Worm (Caenorhabditis elegans) whole organism, young adult: Measurements from ENCODE around the gene R12C12.6.

Source experiments
- B0019.2 ChIP-seq: fragments of 200-800 bp; sonication (Bioruptor generic); conservative IDR thresholded peaks from 2 replicates; pipeline ENCODE4 v1.3.6; 2022; ENCODE audit warnings: missing genetic modification reagents, missing genetic modification characterization, missing compliant biosample characterization
- B0336.3 ChIP-seq: fragments of 200-800 bp; sonication (Bioruptor generic); IDR thresholded peaks from 2 replicates; pipeline ENCODE4 v1.3.6; 2022; ENCODE audit warnings: missing genetic modification characterization, missing compliant biosample characterization
- D2030.7 ChIP-seq: fragments of 200-800 bp; sonication (Bioruptor generic); IDR thresholded peaks from 2 replicates; pipeline ENCODE4 v1.3.6; 2022; ENCODE audit warnings: missing genetic modification reagents, missing genetic modification characterization, missing compliant biosample characterization
- F22D6.2 ChIP-seq: sonication (generic microtip); optimal IDR thresholded peaks from 2 replicates; lab custom pipeline; 2016; ENCODE audit warnings: mild to moderate bottlenecking, missing genetic modification characterization, missing compliant biosample characterization
- F33H1.4 ChIP-seq: fragments of 200-800 bp; sonication (Bioruptor generic); IDR thresholded peaks from 2 replicates; pipeline ENCODE4 v1.3.6; 2022; ENCODE audit warnings: missing genetic modification reagents, missing genetic modification characterization, missing compliant biosample characterization
- F39B2.1 ChIP-seq: fragments of 200-800 bp; sonication (Bioruptor generic); IDR thresholded peaks from 2 replicates; pipeline ENCODE4 v1.3.6; 2022; ENCODE audit warnings: missing genetic modification reagents, missing genetic modification characterization, missing compliant biosample characterization
- F55B11.4 ChIP-seq: sonication (generic microtip); optimal IDR thresholded peaks from 2 replicates; lab custom pipeline; 2016; ENCODE audit warnings: missing compliant biosample characterization, missing genetic modification characterization, borderline replicate concordance; ENCODE audit not compliant: insufficient read depth
- F57A8.1 ChIP-seq: fragments of 200-800 bp; sonication (Bioruptor generic); optimal IDR thresholded peaks from 2 replicates; lab custom pipeline; 2018; ENCODE audit warnings: mild to moderate bottlenecking, missing genetic modification characterization, moderate library complexity, missing compliant biosample characterization
- K11D2.4 ChIP-seq: fragments of 200-800 bp; sonication (Bioruptor generic); IDR thresholded peaks from 2 replicates; pipeline ENCODE4 v1.3.6; 2022; ENCODE audit warnings: missing genetic modification reagents, missing genetic modification characterization, missing compliant biosample characterization
- K12H6.12 ChIP-seq: fragments of 200-800 bp; sonication (Bioruptor generic); optimal IDR thresholded peaks from 2 replicates; lab custom pipeline; 2018; ENCODE audit warnings: mild to moderate bottlenecking, missing genetic modification characterization, missing compliant biosample characterization
- Y53F4B.3 ChIP-seq: fragments of 200-800 bp; sonication (Bioruptor generic); IDR thresholded peaks from 2 replicates; pipeline ENCODE4 v1.3.6; 2022; ENCODE audit warnings: missing genetic modification reagents, missing genetic modification characterization, missing compliant biosample characterization
- Y56A3A.18 ChIP-seq: fragments of 200-800 bp; sonication (Bioruptor generic); IDR thresholded peaks from 2 replicates; pipeline ENCODE4 v1.3.6; 2022; ENCODE audit warnings: missing genetic modification reagents, missing genetic modification characterization, missing compliant biosample characterization
- Y67H2A.10 ChIP-seq: fragments of 200-800 bp; sonication (Bioruptor generic); conservative IDR thresholded peaks from 2 replicates; pipeline ENCODE4 v1.3.6; 2022; ENCODE audit warnings: missing genetic modification reagents, missing genetic modification characterization, missing compliant biosample characterization
- Y79H2A.3 ChIP-seq: fragments of 200-800 bp; sonication (Bioruptor generic); conservative IDR thresholded peaks from 2 replicates; pipeline ENCODE4 v1.3.6; 2022; ENCODE audit warnings: missing genetic modification reagents, missing genetic modification characterization, missing compliant biosample characterization
- athp-1 ChIP-seq: sonication (generic microtip); optimal IDR thresholded peaks from 2 replicates; lab custom pipeline; 2017; ENCODE audit warnings: mild to moderate bottlenecking, missing genetic modification characterization, missing compliant biosample characterization
- attf-5 ChIP-seq: fragments of 200-800 bp; sonication (Bioruptor generic); optimal IDR thresholded peaks from 2 replicates; lab custom pipeline; 2018; ENCODE audit warnings: mild to moderate bottlenecking, missing genetic modification characterization, missing compliant biosample characterization
- bed-1 ChIP-seq: fragments of 200-800 bp; sonication (Bioruptor generic); IDR thresholded peaks from 2 replicates; pipeline ENCODE4 v1.3.6; 2022; ENCODE audit warnings: missing genetic modification reagents, missing genetic modification characterization, missing compliant biosample characterization
- bed-2 ChIP-seq: fragments of 200-800 bp; sonication (Bioruptor generic); IDR thresholded peaks from 2 replicates; pipeline ENCODE4 v1.3.6; 2022; ENCODE audit warnings: missing genetic modification reagents, missing genetic modification characterization, missing compliant biosample characterization
- ceh-100 ChIP-seq: fragments of 200-800 bp; sonication (Bioruptor generic); IDR thresholded peaks from 2 replicates; pipeline ENCODE4 v1.3.6; 2022; ENCODE audit warnings: missing genetic modification reagents, missing genetic modification characterization, missing compliant biosample characterization
- die-1 ChIP-seq: sonication (generic microtip); optimal IDR thresholded peaks from 2 replicates; lab custom pipeline; 2016; ENCODE audit warnings: missing genotype, mild to moderate bottlenecking, missing genetic modification characterization, missing compliant biosample characterization
- dpl-1 ChIP-seq: fragments of 150-350 bp; optimal IDR thresholded peaks from 2 replicates; lab custom pipeline; 2014; ENCODE audit warnings: missing biosample characterization, missing genetic modification reagents, missing genetic modification characterization
- egrh-3 ChIP-seq: fragments of 200-800 bp; sonication (Bioruptor generic); IDR thresholded peaks from 2 replicates; pipeline ENCODE4 v1.3.6; 2022; ENCODE audit warnings: missing genetic modification reagents, missing genetic modification characterization, missing compliant biosample characterization
- ekl-4 ChIP-seq: fragments of 200-800 bp; sonication (Bioruptor generic); IDR thresholded peaks from 2 replicates; pipeline ENCODE4 v1.3.6; 2022; ENCODE audit warnings: missing genetic modification reagents, missing genetic modification characterization, missing compliant biosample characterization
- ets-4 ChIP-seq: fragments of 200-800 bp; sonication (Bioruptor generic); optimal IDR thresholded peaks from 2 replicates; lab custom pipeline; 2018; ENCODE audit warnings: mild to moderate bottlenecking, missing genetic modification characterization, missing compliant biosample characterization
- him-1 ChIP-seq: sonication (generic microtip); optimal IDR thresholded peaks from 2 replicates; lab custom pipeline; 2016; ENCODE audit warnings: missing genotype, missing genetic modification reagents, missing genetic modification characterization, missing compliant biosample characterization
- let-607 ChIP-seq, 2 experiments: fragments of 200-800 bp in 1 of 2; sonication (Bioruptor generic) in 1 of 2; sonication (generic microtip) in 1 of 2; optimal IDR thresholded peaks; 2 replicates each; lab custom pipeline; 2016 to 2018; ENCODE audit warnings: mild to moderate bottlenecking in 2 of 2, missing compliant biosample characterization in 2 of 2, missing genetic modification characterization in 2 of 2, moderate library complexity in 2 of 2, missing genotype in 1 of 2
- lsl-1 ChIP-seq: fragments of 200-800 bp; sonication (Bioruptor generic); optimal IDR thresholded peaks from 2 replicates; lab custom pipeline; 2018; ENCODE audit warnings: mild to moderate bottlenecking, missing genetic modification characterization, moderate library complexity, missing compliant biosample characterization
- madf-3 ChIP-seq: fragments of 200-800 bp; sonication (Bioruptor generic); IDR thresholded peaks from 2 replicates; pipeline ENCODE4 v1.3.6; 2022; ENCODE audit warnings: missing genetic modification reagents, missing genetic modification characterization, missing compliant biosample characterization
- madf-8 ChIP-seq: fragments of 200-800 bp; sonication (Bioruptor generic); conservative IDR thresholded peaks from 2 replicates; pipeline ENCODE4 v1.3.6; 2022; ENCODE audit warnings: missing genetic modification reagents, missing genetic modification characterization, missing compliant biosample characterization
- mcd-1 ChIP-seq: fragments of 200-800 bp; sonication (Bioruptor generic); IDR thresholded peaks from 2 replicates; pipeline ENCODE4 v1.3.6; 2022; ENCODE audit warnings: missing genetic modification reagents, missing genetic modification characterization, missing compliant biosample characterization
- mel-28 ChIP-seq: sonication (generic microtip); optimal IDR thresholded peaks from 2 replicates; lab custom pipeline; 2016; ENCODE audit warnings: borderline replicate concordance, mild to moderate bottlenecking, missing genetic modification characterization, missing compliant biosample characterization
- mes-4 ChIP-seq: sonication (generic microtip); optimal IDR thresholded peaks from 2 replicates; lab custom pipeline; 2016; ENCODE audit warnings: missing genotype, missing genetic modification characterization, missing compliant biosample characterization
- mxl-1 ChIP-seq: sonication (generic microtip); optimal IDR thresholded peaks from 2 replicates; lab custom pipeline; 2016; ENCODE audit warnings: missing genetic modification characterization, missing compliant biosample characterization
- nfya-2 ChIP-seq: fragments of 200-800 bp; sonication (Bioruptor generic); IDR thresholded peaks from 2 replicates; pipeline ENCODE4 v1.3.6; 2022; ENCODE audit warnings: missing genetic modification reagents, missing genetic modification characterization, missing compliant biosample characterization
- nhr-120 ChIP-seq: fragments of 200-800 bp; sonication (Bioruptor generic); IDR thresholded peaks from 2 replicates; pipeline ENCODE4 v1.3.6; 2022; ENCODE audit warnings: missing genetic modification characterization, missing compliant biosample characterization
- nhr-80 ChIP-seq: sonication (generic microtip); optimal IDR thresholded peaks from 2 replicates; lab custom pipeline; 2016; ENCODE audit warnings: missing genetic modification characterization, missing compliant biosample characterization
- rcor-1 ChIP-seq: fragments of 200-800 bp; sonication (Bioruptor generic); IDR thresholded peaks from 2 replicates; pipeline ENCODE4 v1.3.6; 2022; ENCODE audit warnings: missing genetic modification reagents, missing genetic modification characterization, missing compliant biosample characterization
- rec-8 ChIP-seq, 2 experiments: sonication (generic microtip); optimal IDR thresholded peaks; 2 replicates each; lab custom pipeline; 2016; ENCODE audit warnings: mild to moderate bottlenecking in 2 of 2, missing genetic modification characterization in 2 of 2, missing genetic modification reagents in 2 of 2, missing genotype in 2 of 2, missing biosample characterization in 1 of 2, missing compliant biosample characterization in 1 of 2, moderate library complexity in 1 of 2
- snpc-3.4 ChIP-seq: sonication (generic microtip); optimal IDR thresholded peaks from 2 replicates; lab custom pipeline; 2017; ENCODE audit warnings: missing genetic modification characterization, mild to moderate bottlenecking, missing compliant biosample characterization, antibody characterized with exemption, moderate library complexity, missing genotype, missing genetic modification reagents
- snpc-4 ChIP-seq, 5 experiments: fragments of 150-350 bp in 1 of 5; sonication (generic microtip) in 4 of 5; optimal IDR thresholded peaks; 2 replicates each; lab custom pipeline; 2014 to 2018; ENCODE audit warnings: missing genetic modification characterization in 5 of 5, missing biosample characterization in 3 of 5, antibody characterized with exemption in 2 of 5, mild to moderate bottlenecking in 2 of 5, missing compliant biosample characterization in 2 of 5, missing genotype in 2 of 5, moderate library complexity in 2 of 5, missing genetic modification reagents in 1 of 5
- somi-1 ChIP-seq: fragments of 200-800 bp; sonication (Bioruptor generic); optimal IDR thresholded peaks from 2 replicates; lab custom pipeline; 2018; ENCODE audit warnings: mild to moderate bottlenecking, missing genetic modification characterization, missing compliant biosample characterization
- tbp1 ChIP-seq: fragments of 200-800 bp; sonication (Bioruptor generic); optimal IDR thresholded peaks from 2 replicates; lab custom pipeline; 2018; ENCODE audit warnings: mild to moderate bottlenecking, missing genetic modification characterization, missing compliant biosample characterization
- ztf-18 ChIP-seq: sonication (generic microtip); optimal IDR thresholded peaks from 2 replicates; lab custom pipeline; 2016; ENCODE audit warnings: missing genotype, mild to moderate bottlenecking, missing genetic modification characterization, missing compliant biosample characterization
- ztf-25 ChIP-seq: fragments of 200-800 bp; sonication (Bioruptor generic); IDR thresholded peaks from 2 replicates; pipeline ENCODE4 v1.3.6; 2022; ENCODE audit warnings: missing genetic modification reagents, missing genetic modification characterization, missing compliant biosample characterization
- ztf-28 ChIP-seq: fragments of 200-800 bp; sonication (Bioruptor generic); IDR thresholded peaks from 2 replicates; pipeline ENCODE4 v1.3.6; 2022; ENCODE audit warnings: missing genetic modification reagents, missing genetic modification characterization, missing compliant biosample characterization

The R12C12.6 gene

DNA sequence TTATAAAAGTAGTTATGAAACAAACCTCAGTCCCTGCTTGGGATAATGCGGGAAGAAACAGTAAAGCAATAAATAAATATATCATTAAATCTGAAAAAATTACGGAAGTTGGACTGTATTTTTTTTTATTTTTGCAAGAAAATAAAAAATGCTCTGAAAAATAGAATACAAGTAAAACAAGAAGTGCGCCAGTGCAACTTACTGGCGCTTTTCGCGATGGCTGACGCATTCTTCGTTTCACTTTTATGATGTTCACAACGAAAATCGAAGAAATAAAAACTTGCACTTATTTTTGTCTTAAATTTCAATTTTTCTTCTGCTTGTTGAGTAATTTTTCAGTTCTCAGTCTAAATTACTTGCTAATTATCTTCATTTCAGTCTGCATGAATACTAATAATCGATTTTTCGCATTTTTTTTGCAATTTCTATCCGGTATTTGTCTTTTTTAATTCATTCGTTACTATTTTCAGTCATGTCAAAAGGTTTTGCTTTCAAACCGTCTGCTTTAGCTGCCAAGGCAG is at the start of gene R12C12.6, which contains the start of gene ran-5 (continued):
- no peak for TF ChIP-seq mel-28 (tag; lab: Kevin White, UChicago)
- peak; percentile 41 for TF ChIP-seq snpc-4 (GFP tag; optimal IDR thresholded peaks at IDR 0.05; lab: Kevin White, UChicago)
- TF ChIP-seq snpc-4 (tag; optimal IDR thresholded peaks at IDR 0.05; lab: Kevin White, UChicago), result peak in 2 of 4 experiments; percentile 74 to 78
- no peak for TF ChIP-seq F57A8.1 (GFP tag; lab: Kevin White, UChicago)
- TF ChIP-seq snpc-3.4 (tag; lab: Kevin White, UChicago), result peak; percentile 77
- TF ChIP-seq mcd-1 (GFP tag; lab: Robert Waterston, UW), result peak; percentile 84
- no peak for TF ChIP-seq F55B11.4 (tag; lab: Kevin White, UChicago)
- TF ChIP-seq B0019.2 (GFP tag; lab: Robert Waterston, UW), result no peak
- peak; percentile 81 for TF ChIP-seq Y56A3A.18 (GFP tag; lab: Robert Waterston, UW)
- peak in 1 of 2 experiments; percentile 69 for TF ChIP-seq let-607 (tag; optimal IDR thresholded peaks at IDR 0.05; lab: Kevin White, UChicago)
- TF ChIP-seq madf-3 (GFP tag; lab: Robert Waterston, UW), result no peak
- peak; percentile 46 for TF ChIP-seq nhr-80
- TF ChIP-seq ekl-4 (GFP tag; lab: Robert Waterston, UW), result peak; percentile 77
- TF ChIP-seq Y53F4B.3 (GFP tag; lab: Robert Waterston, UW), result no peak
- no peak for TF ChIP-seq somi-1 (GFP tag; lab: Kevin White, UChicago)
- peak; percentile 55 for TF ChIP-seq F22D6.2 (tag; lab: Kevin White, UChicago)
- TF ChIP-seq dpl-1, result peak; percentile 27
- peak; percentile 61; the same call in 1 of the 2 replicates for TF ChIP-seq madf-8 (GFP tag; lab: Robert Waterston, UW)
- no peak for TF ChIP-seq die-1 (tag; lab: Kevin White, UChicago)
- TF ChIP-seq F33H1.4 (GFP tag; lab: Robert Waterston, UW), result peak; percentile 56; the same call in 1 of the 2 replicates
- no peak for TF ChIP-seq F39B2.1 (GFP tag; lab: Robert Waterston, UW)
- TF ChIP-seq athp-1, result peak; percentile 0
- TF ChIP-seq K11D2.4 (GFP tag; lab: Robert Waterston, UW), result peak; percentile 79
- TF ChIP-seq mxl-1 (tag; lab: Kevin White, UChicago), result no peak
- TF ChIP-seq tbp1 (GFP tag; lab: Kevin White, UChicago), result peak; percentile 60
- peak; percentile 70; the same call in 1 of the 2 replicates for TF ChIP-seq ceh-100 (GFP tag; lab: Robert Waterston, UW)
- no peak for TF ChIP-seq ztf-28 (GFP tag; lab: Robert Waterston, UW)
- TF ChIP-seq him-1 (tag; lab: Kevin White, UChicago), result peak; percentile 41
- no peak for TF ChIP-seq nhr-120
- TF ChIP-seq bed-1, result no peak
- TF ChIP-seq lsl-1 (GFP tag; lab: Kevin White, UChicago), result peak; percentile 72
- TF ChIP-seq, all 124 proteins: peak for 55

DNA sequence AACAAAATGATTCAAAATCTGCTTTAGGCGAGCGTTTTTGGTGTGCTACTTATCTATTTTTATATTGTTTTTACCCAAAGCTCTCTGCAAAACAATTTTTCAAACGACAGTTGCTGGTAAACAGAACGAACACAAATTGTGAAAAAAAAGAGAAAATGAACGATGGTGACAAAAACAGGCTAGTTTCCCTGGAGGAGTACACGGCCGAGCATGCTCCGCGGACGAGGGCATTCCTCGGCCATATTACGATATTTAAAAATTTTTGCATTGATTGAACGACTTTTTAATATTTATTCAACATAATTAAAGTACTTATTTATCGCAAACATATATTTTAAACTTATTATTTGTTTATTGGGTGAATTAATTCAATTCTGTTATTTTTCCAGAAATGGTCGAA is 49.8 kb upstream of the R12C12.6 start, which contains the start of the genes tpp-2 and rbbp-5:
tpp-2 (minus strand) TSS at position 157 of the 400 bp plus-strand sequence.
rbbp-5 (plus strand) TSS at position 390 of the 400 bp plus-strand sequence.
- TF ChIP-seq K12H6.12 (no peak), Y79H2A.3 (GFP tag; lab: Robert Waterston, UW) (no peak), attf-5 (GFP tag; lab: Kevin White, UChicago) (peak; percentile 38), F22D6.2 (tag; lab: Kevin White, UChicago) (no peak), B0336.3 (GFP tag; lab: Robert Waterston, UW) (no peak), nfya-2 (GFP tag; lab: Robert Waterston, UW) (no peak), Y67H2A.10 (GFP tag; lab: Robert Waterston, UW) (0 out of 2 replicates have a peak, but pooled peaks have one; percentile 39), ets-4 (no peak), D2030.7 (GFP tag; lab: Robert Waterston, UW) (peak; percentile 32; the same call in 1 of the 2 replicates), lsl-1 (GFP tag; lab: Kevin White, UChicago) (peak; percentile 49), egrh-3 (no peak), ztf-25 (0 out of 2 replicates have a peak, but pooled peaks have one; percentile 31), ztf-18 (tag; lab: Kevin White, UChicago) (peak; percentile 44), mes-4 (tag; lab: Kevin White, UChicago) (no peak), snpc-4 (GFP tag; optimal IDR thresholded peaks at IDR 0.05; lab: Kevin White, UChicago) (no peak), snpc-4 (tag; optimal IDR thresholded peaks at IDR 0.05; lab: Kevin White, UChicago) (peak in 1 of 4 experiments; percentile 49), rcor-1 (no peak), rec-8 (tag; optimal IDR thresholded peaks at IDR 0.05; lab: Kevin White, UChicago) (peak in 1 of 2 experiments; percentile 29), dpl-1 (no peak), bed-2 (GFP tag; lab: Robert Waterston, UW) (0 out of 2 replicates have a peak, but pooled peaks have one; percentile 15)
